Worm (Caenorhabditis elegans): Measurements from ENCODE around the gene fbxb-108.

DNA sequence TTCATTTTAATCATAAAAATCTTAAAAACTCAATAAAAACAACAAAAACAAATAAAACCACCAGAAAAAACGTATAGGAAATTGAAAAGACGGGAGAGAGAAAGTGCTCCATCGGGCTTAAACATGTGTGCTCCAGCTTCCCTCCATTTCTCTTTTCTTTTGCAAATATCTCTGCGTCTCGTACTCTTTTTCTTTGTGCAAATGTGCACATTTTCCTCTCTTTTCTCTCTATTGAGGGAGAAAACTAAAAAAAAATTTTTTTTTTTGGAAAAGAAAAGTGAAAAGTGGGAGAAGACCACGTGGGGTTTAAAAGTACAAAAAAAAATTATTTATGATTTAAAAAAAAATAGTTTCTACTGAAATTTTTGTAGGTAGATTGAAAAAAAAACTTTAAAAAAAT lies 39.5 kb downstream of the fbxb-108 start:
- no peak for TF ChIP-seq F57A8.1 (GFP tag; optimal IDR thresholded peaks at IDR 0.05)
- no peak for TF ChIP-seq nfya-1 (tag; optimal IDR thresholded peaks at IDR 0.05; ENCODE audit: borderline replicate concordance, insufficient read depth)
- TF ChIP-seq hsf-1 (GFP tag; IDR thresholded peaks at IDR 0.05), result no peak
- no peak for TF ChIP-seq Y79H2A.3 (GFP tag; conservative IDR thresholded peaks at IDR 0.05)
- no peak for TF ChIP-seq lin-26 (GFP tag; IDR thresholded peaks at IDR 0.05)
- TF ChIP-seq pbrm-1 (GFP tag; IDR thresholded peaks at IDR 0.05), result no peak
- TF ChIP-seq rpc-1 (optimal IDR thresholded peaks at IDR 0.05), result no peak
- TF ChIP-seq rpc-1 (tag; optimal IDR thresholded peaks at IDR 0.05), result no peak
- TF ChIP-seq mes-4 (tag; optimal IDR thresholded peaks at IDR 0.05), result no peak
- no peak for TF ChIP-seq lin-35 (GFP tag; optimal IDR thresholded peaks at IDR 0.05)
- no peak for TF ChIP-seq hlh-12 (tag; optimal IDR thresholded peaks at IDR 0.05)
- TF ChIP-seq unc-130 (GFP tag; optimal IDR thresholded peaks at IDR 0.05), result no peak
- TF ChIP-seq ceh-27 (GFP tag; optimal IDR thresholded peaks at IDR 0.05), result no peak
- TF ChIP-seq ceh-40 (GFP tag; IDR thresholded peaks at IDR 0.05), result no peak
- TF ChIP-seq snpc-4 (GFP tag; optimal IDR thresholded peaks at IDR 0.05), result no peak
- TF ChIP-seq snpc-4 (tag; optimal IDR thresholded peaks at IDR 0.05), result no peak

All from whole organism, young adult.